Worm (Caenorhabditis elegans) whole organism, midembryonic: ENCODE measurements around the gene try-10.

ENCODE experiments used
- T22C8.4 ChIP-seq: fragments of 200-800 bp; sonication (Bioruptor generic); IDR thresholded peaks from 2 replicates; pipeline ENCODE4 v1.3.6; 2022; ENCODE audit warnings: missing genetic modification characterization, missing compliant biosample characterization
- cog-1 ChIP-seq: sonication (generic microtip); optimal IDR thresholded peaks from 2 replicates; lab custom pipeline; 2016; ENCODE audit warnings: missing genetic modification characterization, missing compliant biosample characterization
- flt-1 ChIP-seq: fragments of 200-800 bp; sonication (Bioruptor generic); IDR thresholded peaks from 2 replicates; pipeline ENCODE4 v1.3.6; 2022; ENCODE audit warnings: missing genetic modification characterization, missing compliant biosample characterization
- klf-2 ChIP-seq: fragments of 200-800 bp; sonication (Bioruptor generic); conservative IDR thresholded peaks from 2 replicates; pipeline ENCODE4 v1.3.6; 2022; ENCODE audit warnings: missing genetic modification reagents, missing genetic modification characterization, missing compliant biosample characterization
- med-1 ChIP-seq: sonication (generic microtip); optimal IDR thresholded peaks from 2 replicates; lab custom pipeline; 2017; ENCODE audit warnings: missing genetic modification characterization, mild to moderate bottlenecking, missing compliant biosample characterization, antibody characterized with exemption, missing genetic modification reagents; ENCODE audit not compliant: insufficient read depth
- ref-1 ChIP-seq: fragments of 200-800 bp; sonication (Bioruptor generic); conservative IDR thresholded peaks from 2 replicates; pipeline ENCODE4 v1.3.6; 2022; ENCODE audit warnings: missing genetic modification reagents, missing genetic modification characterization, missing compliant biosample characterization
- tab-1 ChIP-seq: fragments of 200-800 bp; sonication (Bioruptor generic); IDR thresholded peaks from 2 replicates; pipeline ENCODE4 v1.3.6; 2022; ENCODE audit warnings: missing genetic modification characterization, missing compliant biosample characterization
- ztf-23 ChIP-seq: fragments of 200-800 bp; sonication (Bioruptor generic); IDR thresholded peaks from 2 replicates; pipeline ENCODE4 v1.3.6; 2022; ENCODE audit warnings: missing genetic modification reagents, missing genetic modification characterization, missing compliant biosample characterization
- ztf-29 ChIP-seq: fragments of 200-800 bp; sonication (Bioruptor generic); IDR thresholded peaks from 2 replicates; pipeline ENCODE4 v1.3.6; 2022; ENCODE audit warnings: missing genetic modification reagents, missing genetic modification characterization, missing compliant biosample characterization

try-10 gene

ce11 chrV:13021540-13021939 is 8.5 kb upstream of the try-10 start:
- TF ChIP-seq ztf-23 (GFP tag; lab: Robert Waterston, UW) (no peak), cog-1 (tag; lab: Kevin White, UChicago) (no peak), T22C8.4 (GFP tag; lab: Robert Waterston, UW) (no peak), tab-1 (GFP tag; lab: Robert Waterston, UW) (no peak), ref-1 (GFP tag; lab: Robert Waterston, UW) (no peak), klf-2 (GFP tag; lab: Robert Waterston, UW) (no peak), flt-1 (GFP tag; lab: Robert Waterston, UW) (no peak), ztf-29 (GFP tag; lab: Robert Waterston, UW) (no peak), med-1 (GFP tag; lab: Kevin White, UChicago) (no peak)

- TF ChIP-seq ztf-29 (GFP tag; lab: Robert Waterston, UW) (no peak), ref-1 (GFP tag; lab: Robert Waterston, UW) (no peak), med-1 (GFP tag; lab: Kevin White, UChicago) (no peak), klf-2 (GFP tag; lab: Robert Waterston, UW) (no peak), tab-1 (GFP tag; lab: Robert Waterston, UW) (no peak), flt-1 (GFP tag; lab: Robert Waterston, UW) (no peak), cog-1 (tag; lab: Kevin White, UChicago) (no peak), T22C8.4 (GFP tag; lab: Robert Waterston, UW) (no peak), ztf-23 (GFP tag; lab: Robert Waterston, UW) (no peak)
Measured at ce11 chrV:13020638-13021037, 7.6 kb upstream of the try-10 start.

- TF ChIP-seq cog-1 (tag; lab: Kevin White, UChicago) (no peak), med-1 (GFP tag; lab: Kevin White, UChicago) (no peak), T22C8.4 (GFP tag; lab: Robert Waterston, UW) (no peak), klf-2 (GFP tag; lab: Robert Waterston, UW) (no peak), ztf-23 (GFP tag; lab: Robert Waterston, UW) (no peak), ref-1 (GFP tag; lab: Robert Waterston, UW) (no peak), tab-1 (GFP tag; lab: Robert Waterston, UW) (no peak), flt-1 (GFP tag; lab: Robert Waterston, UW) (no peak), ztf-29 (GFP tag; lab: Robert Waterston, UW) (no peak)
Measured at ce11 chrV:13020014-13020413, 7.0 kb upstream of the try-10 start.

ce11 chrV:13018761-13019160 is 5.7 kb upstream of the try-10 start, which contains the start of gene fmi-1:
Gene fmi-1 (plus strand): TSS chrV:13019061.
- TF ChIP-seq ref-1 (GFP tag; lab: Robert Waterston, UW) (no peak), cog-1 (tag; lab: Kevin White, UChicago) (no peak), flt-1 (GFP tag; lab: Robert Waterston, UW) (no peak), ztf-23 (GFP tag; lab: Robert Waterston, UW) (no peak), med-1 (GFP tag; lab: Kevin White, UChicago) (no peak)

- TF ChIP-seq klf-2 (GFP tag; lab: Robert Waterston, UW), result no peak
- TF ChIP-seq ztf-29 (GFP tag; lab: Robert Waterston, UW), result no peak
- no peak for TF ChIP-seq tab-1 (GFP tag; lab: Robert Waterston, UW)
- TF ChIP-seq T22C8.4 (GFP tag; lab: Robert Waterston, UW), result no peak
- TF ChIP-seq cog-1 (tag; lab: Kevin White, UChicago), result no peak
- TF ChIP-seq ref-1 (GFP tag; lab: Robert Waterston, UW), result no peak
- TF ChIP-seq ztf-23 (GFP tag; lab: Robert Waterston, UW), result no peak
- TF ChIP-seq med-1 (GFP tag; lab: Kevin White, UChicago), result no peak
- TF ChIP-seq flt-1 (GFP tag; lab: Robert Waterston, UW), result no peak
Measured at ce11 chrV:13018233-13018632, 5.2 kb upstream of the try-10 start.

- TF ChIP-seq ztf-23 (GFP tag; lab: Robert Waterston, UW) (no peak), med-1 (GFP tag; lab: Kevin White, UChicago) (no peak), cog-1 (tag; lab: Kevin White, UChicago) (no peak), klf-2 (GFP tag; lab: Robert Waterston, UW) (no peak), ref-1 (GFP tag; lab: Robert Waterston, UW) (no peak), tab-1 (GFP tag; lab: Robert Waterston, UW) (no peak), T22C8.4 (GFP tag; lab: Robert Waterston, UW) (no peak), flt-1 (GFP tag; lab: Robert Waterston, UW) (no peak), ztf-29 (GFP tag; lab: Robert Waterston, UW) (no peak)
Measured at ce11 chrV:13013844-13014243, 786 bp upstream of the try-10 start, which contains the start of gene F15B9.6. Gene F15B9.6 (plus strand): TSS chrV:13014144.

- TF ChIP-seq T22C8.4 (GFP tag; lab: Robert Waterston, UW) (no peak), klf-2 (GFP tag; lab: Robert Waterston, UW) (no peak)
Measured at ce11 chrV:13011904-13012303, 1.2 kb downstream of the try-10 start.

- TF ChIP-seq tab-1 (GFP tag; lab: Robert Waterston, UW) (no peak), cog-1 (tag; lab: Kevin White, UChicago) (peak; percentile 16)
Measured at ce11 chrV:13009843-13010242, 3.2 kb downstream of the try-10 start.

- TF ChIP-seq ztf-23 (GFP tag; lab: Robert Waterston, UW) (no peak), klf-2 (GFP tag; lab: Robert Waterston, UW) (no peak), cog-1 (tag; lab: Kevin White, UChicago) (no peak)
Measured at ce11 chrV:13009271-13009670, 3.8 kb downstream of the try-10 start.

- TF ChIP-seq cog-1 (tag; lab: Kevin White, UChicago) (no peak), T22C8.4 (GFP tag; lab: Robert Waterston, UW) (no peak), flt-1 (GFP tag; lab: Robert Waterston, UW) (no peak), klf-2 (GFP tag; lab: Robert Waterston, UW) (no peak), tab-1 (GFP tag; lab: Robert Waterston, UW) (no peak), ztf-23 (GFP tag; lab: Robert Waterston, UW) (no peak), med-1 (GFP tag; lab: Kevin White, UChicago) (no peak), ref-1 (GFP tag; lab: Robert Waterston, UW) (no peak)
Measured at ce11 chrV:13008825-13009224, 4.2 kb downstream of the try-10 start, which contains the start of gene F15B9.10. Gene F15B9.10 (minus strand): TSS chrV:13008925.
